Fruit fly (Drosophila melanogaster) whole organism, embryonic: ENCODE measurements around the gene ND-B18.
A peak's percentile ranks its signal among the peaks of the same experiment; 100 is the strongest.

Experiments used
- CG10543 ChIP-seq: fragments of 200-800 bp; sonication (Bioruptor generic); optimal IDR thresholded peaks from 3 replicates; lab custom pipeline; 2017; ENCODE audit warnings: missing biosample characterization, mild to moderate bottlenecking, missing genetic modification characterization, moderate library complexity
- CG11247 ChIP-seq: fragments of 200-800 bp; sonication (Bioruptor generic); IDR thresholded peaks from 2 replicates; pipeline ENCODE4 v1.3.6; 2022; ENCODE audit warnings: missing biosample characterization, missing genetic modification characterization
- CG13287 ChIP-seq: fragments of 200-800 bp; sonication (Bioruptor generic); IDR thresholded peaks from 2 replicates; pipeline ENCODE4 v1.3.6; 2022; ENCODE audit warnings: missing biosample characterization, missing genetic modification characterization; ENCODE audit not compliant: partially characterized antibody
- CG16815 ChIP-seq: fragments of 200-800 bp; sonication (Bioruptor generic); optimal IDR thresholded peaks from 3 replicates; lab custom pipeline; 2017; ENCODE audit warnings: missing biosample characterization, mild to moderate bottlenecking, missing genetic modification characterization
- CG17361 ChIP-seq: fragments of 200-800 bp; sonication (Bioruptor generic); IDR thresholded peaks from 3 replicates; pipeline ENCODE4 v1.3.6; 2022; ENCODE audit warnings: missing biosample characterization, missing genetic modification characterization
- CG31224 ChIP-seq: fragments of 200-800 bp; sonication (Bioruptor generic); IDR thresholded peaks from 2 replicates; pipeline ENCODE4 v1.3.6; 2022; ENCODE audit warnings: missing biosample characterization, missing genetic modification characterization
- CG34376 ChIP-seq: fragments of 200-800 bp; sonication (Bioruptor generic); optimal IDR thresholded peaks from 2 replicates; lab custom pipeline; 2018; ENCODE audit warnings: missing biosample characterization, mild to moderate bottlenecking, missing genetic modification characterization
- CHES-1-like ChIP-seq: fragments of 200-800 bp; sonication (Bioruptor generic); optimal IDR thresholded peaks from 2 replicates; lab custom pipeline; 2016; ENCODE audit warnings: missing biosample characterization, missing genetic modification characterization
- D ChIP-seq, 2 experiments: fragments of 200-800 bp in 1 of 2; fragments of >200 bp in 1 of 2; sonication (Bioruptor generic) in 1 of 2; optimal IDR thresholded peaks; 2 replicates in 1 of 2; 3 replicates in 1 of 2; lab custom pipeline; 2017; ENCODE audit warnings: mild to moderate bottlenecking in 1 of 2, missing biosample characterization in 1 of 2, missing genetic modification characterization in 1 of 2, missing genetic modification reagents in 1 of 2
- D19A ChIP-seq: fragments of 200-800 bp; optimal IDR thresholded peaks from 3 replicates; lab custom pipeline; 2019; ENCODE audit warnings: missing biosample characterization, mild to moderate bottlenecking, missing genetic modification characterization, moderate library complexity
- Dfd ChIP-seq, 2 experiments: fragments of >200 bp; optimal IDR thresholded peaks; 2 replicates each; lab custom pipeline; 2017; ENCODE audit warnings: missing biosample characterization in 2 of 2, missing genetic modification characterization in 2 of 2
- Ets65A ChIP-seq: fragments of 200-800 bp; sonication (Bioruptor generic); peaks from one replicate; lab custom pipeline; 2016; ENCODE audit warnings: missing biosample characterization, missing genetic modification characterization
- GATAe ChIP-seq: fragments of 200-800 bp; sonication (Bioruptor generic); conservative IDR thresholded peaks from 2 replicates; pipeline ENCODE4 v1.3.6; 2022; ENCODE audit warnings: missing biosample characterization, missing genetic modification characterization
- HHEX ChIP-seq: fragments of 200-800 bp; sonication (Bioruptor generic); optimal IDR thresholded peaks from 3 replicates; lab custom pipeline; 2017; ENCODE audit warnings: missing biosample characterization, mild to moderate bottlenecking, missing genetic modification characterization, missing genetic modification reagents
- Lim3 ChIP-seq: fragments of 200-800 bp; sonication (Bioruptor generic); IDR thresholded peaks from 2 replicates; pipeline ENCODE4 v1.3.6; 2022; ENCODE audit warnings: missing biosample characterization, missing genetic modification characterization
- Med ChIP-seq: fragments of 200-800 bp; sonication (Bioruptor generic); peaks from one replicate; lab custom pipeline; 2016; ENCODE audit warnings: missing biosample characterization, missing genetic modification characterization, mild to moderate bottlenecking, inconsistent platforms, moderate library complexity
- NC2α ChIP-seq: fragments of 200-800 bp; sonication (Bioruptor generic); optimal IDR thresholded peaks from 2 replicates; lab custom pipeline; 2016; ENCODE audit warnings: missing biosample characterization, missing genetic modification characterization
- Ravus ChIP-seq: fragments of 200-800 bp; sonication (Bioruptor generic); IDR thresholded peaks from 2 replicates; pipeline ENCODE4 v1.3.6; 2022; ENCODE audit warnings: missing biosample characterization, missing genetic modification characterization
- Trl ChIP-seq, 3 experiments: fragments of >200 bp in 2 of 3; fragments of 200-800 bp in 1 of 3; sonication (Bioruptor generic) in 1 of 3; optimal IDR thresholded peaks; 2 replicates in 1 of 3; 3 replicates in 2 of 3; lab custom pipeline; 2016 to 2017; ENCODE audit warnings: missing biosample characterization in 1 of 3, missing genetic modification characterization in 1 of 3
- YL-1 ChIP-seq: fragments of 200-800 bp; sonication (Bioruptor generic); optimal IDR thresholded peaks from 3 replicates; lab custom pipeline; 2017; ENCODE audit warnings: missing biosample characterization, mild to moderate bottlenecking, missing genetic modification characterization
- btn ChIP-seq: fragments of 200-800 bp; sonication (Bioruptor generic); optimal IDR thresholded peaks from 2 replicates; lab custom pipeline; 2016; ENCODE audit warnings: missing biosample characterization, missing genetic modification characterization
- cg ChIP-seq: fragments of 200-800 bp; sonication (Bioruptor generic); optimal IDR thresholded peaks from 3 replicates; lab custom pipeline; 2019; ENCODE audit warnings: missing biosample characterization, mild to moderate bottlenecking, missing genetic modification characterization, moderate library complexity
- chinmo ChIP-seq: fragments of 200-800 bp; sonication (Bioruptor generic); IDR thresholded peaks from 4 replicates; pipeline ENCODE4 v1.3.6; 2022; ENCODE audit warnings: missing biosample characterization, missing genetic modification characterization; ENCODE audit not compliant: partially characterized antibody
- crol ChIP-seq: fragments of 200-800 bp; sonication (Bioruptor generic); IDR thresholded peaks from 2 replicates; pipeline ENCODE4 v1.3.6; 2022; ENCODE audit warnings: missing biosample characterization, missing genetic modification characterization
- crp ChIP-seq, 2 experiments: fragments of 200-800 bp; sonication (Bioruptor generic); optimal IDR thresholded peaks; 2 replicates in 1 of 2; 3 replicates in 1 of 2; lab custom pipeline; 2017; ENCODE audit warnings: missing biosample characterization in 2 of 2, missing genetic modification characterization in 2 of 2, mild to moderate bottlenecking in 1 of 2, moderate library complexity in 1 of 2
- danr ChIP-seq: fragments of 200-800 bp; sonication (Bioruptor generic); IDR thresholded peaks from 2 replicates; pipeline ENCODE4 v1.3.6; 2022; ENCODE audit warnings: missing biosample characterization, missing genetic modification characterization
- disco-r ChIP-seq: fragments of 200-800 bp; sonication (Bioruptor generic); optimal IDR thresholded peaks from 2 replicates; lab custom pipeline; 2016; ENCODE audit warnings: missing biosample characterization, missing genetic modification characterization
- dpn ChIP-seq, 2 experiments: fragments of 200-800 bp; sonication (Bioruptor generic); optimal IDR thresholded peaks; 3 replicates each; lab custom pipeline; 2016; ENCODE audit warnings: missing biosample characterization in 2 of 2, missing genetic modification characterization in 2 of 2
- en ChIP-seq: fragments of 200-800 bp; sonication (Bioruptor generic); optimal IDR thresholded peaks from 2 replicates; lab custom pipeline; 2016; ENCODE audit warnings: missing biosample characterization, missing genetic modification characterization
- ewg ChIP-seq: fragments of 200-800 bp; sonication (Bioruptor generic); optimal IDR thresholded peaks from 3 replicates; lab custom pipeline; 2017; ENCODE audit warnings: mild to moderate bottlenecking, missing biosample characterization, missing genetic modification reagents, missing genetic modification characterization
- exex ChIP-seq: fragments of 200-800 bp; sonication (Bioruptor generic); optimal IDR thresholded peaks from 4 replicates; lab custom pipeline; 2018; ENCODE audit warnings: missing biosample characterization, mild to moderate bottlenecking, missing genetic modification characterization, moderate library complexity
- ftz-f1 ChIP-seq: fragments of 200-800 bp; sonication (Bioruptor generic); optimal IDR thresholded peaks from 2 replicates; lab custom pipeline; 2016; ENCODE audit warnings: missing biosample characterization, missing genetic modification characterization
- grn ChIP-seq: fragments of 200-800 bp; sonication (Bioruptor generic); optimal IDR thresholded peaks from 3 replicates; lab custom pipeline; 2017; ENCODE audit warnings: missing biosample characterization, missing genetic modification characterization
- ken ChIP-seq: fragments of 200-800 bp; sonication (Bioruptor generic); IDR thresholded peaks from 3 replicates; pipeline ENCODE4 v1.3.6; 2022; ENCODE audit warnings: missing biosample characterization, missing genetic modification characterization
- lab ChIP-seq: fragments of 200-800 bp; sonication (Bioruptor generic); optimal IDR thresholded peaks from 3 replicates; lab custom pipeline; 2017; ENCODE audit warnings: missing biosample characterization, missing genetic modification characterization, mild to moderate bottlenecking, moderate library complexity, missing genetic modification reagents
- lmd ChIP-seq: fragments of 200-800 bp; sonication (Bioruptor generic); IDR thresholded peaks from 2 replicates; pipeline ENCODE4 v1.3.6; 2022; ENCODE audit warnings: missing biosample characterization, missing genetic modification characterization
- luna ChIP-seq: fragments of 200-800 bp; sonication (Bioruptor generic); optimal IDR thresholded peaks from 2 replicates; lab custom pipeline; 2016; ENCODE audit warnings: missing biosample characterization, missing genetic modification characterization
- mirr ChIP-seq: fragments of 200-800 bp; sonication (Bioruptor generic); optimal IDR thresholded peaks from 3 replicates; lab custom pipeline; 2018; ENCODE audit warnings: missing biosample characterization, mild to moderate bottlenecking, missing genetic modification characterization
- onecut ChIP-seq: fragments of 200-800 bp; sonication (Bioruptor generic); IDR thresholded peaks from 2 replicates; pipeline ENCODE4 v1.3.6; 2022; ENCODE audit warnings: missing biosample characterization, missing genetic modification characterization
- pfk ChIP-seq: fragments of 200-800 bp; sonication (Bioruptor generic); optimal IDR thresholded peaks from 2 replicates; lab custom pipeline; 2018; ENCODE audit warnings: missing biosample characterization, mild to moderate bottlenecking, missing genetic modification characterization, moderate library complexity
- pros ChIP-seq: fragments of 200-800 bp; sonication (Bioruptor generic); optimal IDR thresholded peaks from 3 replicates; lab custom pipeline; 2019; ENCODE audit warnings: missing biosample characterization, mild to moderate bottlenecking, missing genetic modification characterization, moderate library complexity
- pzg ChIP-seq: fragments of 200-800 bp; sonication (Bioruptor generic); optimal IDR thresholded peaks from 3 replicates; lab custom pipeline; 2018; ENCODE audit warnings: missing biosample characterization, mild to moderate bottlenecking, missing genetic modification characterization, moderate library complexity
- repo ChIP-seq: fragments of 200-800 bp; sonication (Bioruptor generic); optimal IDR thresholded peaks from 2 replicates; lab custom pipeline; 2016; ENCODE audit warnings: missing biosample characterization, missing genetic modification characterization
- sens ChIP-seq: fragments of 200-800 bp; sonication (Bioruptor generic); peaks from one replicate; lab custom pipeline; 2016; ENCODE audit warnings: missing biosample characterization, missing genetic modification characterization
- seq ChIP-seq: fragments of 200-800 bp; sonication (Bioruptor generic); IDR thresholded peaks from 2 replicates; pipeline ENCODE4 v1.3.6; 2022; ENCODE audit warnings: missing biosample characterization, missing genetic modification characterization
- ssp ChIP-seq: fragments of 200-800 bp; sonication (Bioruptor generic); IDR thresholded peaks from 2 replicates; pipeline ENCODE4 v1.3.6; 2022; ENCODE audit warnings: missing biosample characterization, missing genetic modification characterization
- sug ChIP-seq: fragments of 200-800 bp; optimal IDR thresholded peaks from 2 replicates; lab custom pipeline; 2019; ENCODE audit warnings: missing biosample characterization, mild to moderate bottlenecking, missing genetic modification characterization, moderate library complexity
- trem ChIP-seq: fragments of 200-800 bp; optimal IDR thresholded peaks from 3 replicates; lab custom pipeline; 2019; ENCODE audit warnings: missing biosample characterization, mild to moderate bottlenecking, missing genetic modification characterization, moderate library complexity
- usp ChIP-seq: fragments of >200 bp; optimal IDR thresholded peaks from 2 replicates; lab custom pipeline; 2017; ENCODE audit warnings: missing biosample characterization, missing genetic modification characterization
- vnd ChIP-seq: fragments of 200-800 bp; sonication (Bioruptor generic); IDR thresholded peaks from 3 replicates; pipeline ENCODE4 v1.3.6; 2022; ENCODE audit warnings: missing biosample characterization, missing genetic modification characterization; ENCODE audit not compliant: partially characterized antibody
- z ChIP-seq: fragments of 200-800 bp; sonication (Bioruptor generic); IDR thresholded peaks from 3 replicates; pipeline ENCODE4 v1.3.6; 2022; ENCODE audit warnings: missing biosample characterization, missing genetic modification characterization

The ND-B18 gene

DNA sequence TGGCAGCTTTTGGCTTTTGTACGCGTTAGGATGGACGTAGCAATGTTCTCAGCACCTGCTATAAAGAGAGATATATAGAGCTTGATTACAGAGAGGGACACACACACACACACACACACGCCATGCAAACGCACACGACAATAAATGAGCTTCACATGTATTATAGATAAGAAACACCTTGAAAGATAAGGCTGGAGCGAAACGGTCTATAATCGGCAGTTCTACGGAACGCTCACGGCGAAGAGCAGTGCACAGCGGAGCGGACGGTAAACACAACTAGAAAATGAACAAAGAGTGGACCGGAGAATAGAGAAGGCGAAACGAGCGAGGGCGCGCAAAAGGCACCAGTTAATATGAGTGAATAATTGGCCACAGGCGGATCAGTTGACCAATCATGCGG is 14.8 kb upstream of the ND-B18 start:
- TF ChIP-seq D (optimal IDR thresholded peaks at IDR 0.05; lab: Kevin White, UChicago) = no peak
- TF ChIP-seq D (GFP tag; optimal IDR thresholded peaks at IDR 0.05; lab: Kevin White, UChicago) = no peak
- TF ChIP-seq CG17361 = no peak
- peak; percentile 77 for TF ChIP-seq pros
- TF ChIP-seq Med (GFP tag; lab: Kevin White, UChicago) = peak; percentile 22
- TF ChIP-seq ftz-f1 = peak; percentile 88
- no peak for TF ChIP-seq CG31224
- TF ChIP-seq HHEX (GFP tag; lab: Kevin White, UChicago) = no peak
- TF ChIP-seq cg (GFP tag; lab: Kevin White, UChicago) = peak; percentile 76
- TF ChIP-seq CG11247 (GFP tag; lab: Robert Waterston, UW) = no peak
- TF ChIP-seq CG34376 (GFP tag; lab: Kevin White, UChicago) = peak; percentile 62
- TF ChIP-seq exex (tag; lab: Kevin White, UChicago) = peak; percentile 52
- TF ChIP-seq Ravus = no peak
- TF ChIP-seq repo = no peak
- no peak for TF ChIP-seq btn
- no peak for TF ChIP-seq disco-r (GFP tag; lab: Kevin White, UChicago)
- peak; percentile 10 to 72 for TF ChIP-seq Trl (optimal IDR thresholded peaks at IDR 0.05; lab: Kevin White, UChicago)
- no peak for TF ChIP-seq Trl (GFP tag; optimal IDR thresholded peaks at IDR 0.05; lab: Kevin White, UChicago)
- TF ChIP-seq sug (tag; lab: Kevin White, UChicago) = peak; percentile 26
- TF ChIP-seq vnd (GFP tag; lab: Robert Waterston, UW) = no peak
- TF ChIP-seq CG13287 (GFP tag; lab: Robert Waterston, UW) = no peak
- peak; percentile 25 for TF ChIP-seq lab (GFP tag; lab: Kevin White, UChicago)
- peak; percentile 36 for TF ChIP-seq grn (GFP tag; lab: Kevin White, UChicago)
- TF ChIP-seq luna (GFP tag; lab: Kevin White, UChicago) = no peak
- TF ChIP-seq Dfd (GFP tag; optimal IDR thresholded peaks at IDR 0.05; lab: Kevin White, UChicago) = no peak
- no peak for TF ChIP-seq CG16815 (GFP tag; lab: Kevin White, UChicago)
- peak; percentile 78; the same call in 1 of the 4 replicates for TF ChIP-seq chinmo (GFP tag; lab: Robert Waterston, UW)
- TF ChIP-seq danr (GFP tag; lab: Robert Waterston, UW) = no peak
- TF ChIP-seq CG10543 (GFP tag; lab: Kevin White, UChicago) = peak; percentile 52
- no peak for TF ChIP-seq en (GFP tag; lab: Kevin White, UChicago)
- peak; percentile 39 for TF ChIP-seq mirr (GFP tag; lab: Kevin White, UChicago)
- no peak for TF ChIP-seq lmd
- TF ChIP-seq z (GFP tag; lab: Robert Waterston, UW) = peak; percentile 55; the same call in 2 of the 3 replicates
- TF ChIP-seq GATAe (GFP tag; lab: Robert Waterston, UW) = peak; percentile 86
- TF ChIP-seq pfk (GFP tag; lab: Kevin White, UChicago) = peak; percentile 10
- TF ChIP-seq D19A (tag; lab: Kevin White, UChicago) = no peak
- TF ChIP-seq usp (GFP tag; lab: Kevin White, UChicago) = no peak
- TF ChIP-seq Lim3 (GFP tag; lab: Robert Waterston, UW) = no peak
- TF ChIP-seq dpn (GFP tag; optimal IDR thresholded peaks at IDR 0.05; lab: Kevin White, UChicago) = no peak

DNA sequence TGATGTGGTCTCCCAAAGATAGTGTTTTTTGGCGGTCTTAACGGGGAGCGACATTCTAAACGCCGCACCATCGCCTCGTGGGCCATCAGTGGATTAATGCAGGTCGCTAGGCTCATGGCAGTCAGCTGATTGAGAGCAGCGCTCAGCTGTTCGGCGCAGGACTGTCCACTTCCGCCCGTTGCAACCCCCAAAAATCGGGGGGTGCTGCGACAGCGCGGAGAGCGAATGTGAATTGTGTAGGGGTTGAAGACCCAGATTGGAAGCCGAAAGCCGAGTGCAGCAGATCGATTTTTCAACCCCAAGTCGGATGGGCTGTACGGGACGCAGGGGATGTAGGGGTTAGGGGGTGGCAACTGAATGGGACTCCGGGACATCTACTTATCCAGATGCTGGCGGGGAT is 914 bp upstream of the ND-B18 start:
- TF ChIP-seq sens (GFP tag; lab: Kevin White, UChicago) (peak; percentile 39), NC2α (GFP tag; lab: Kevin White, UChicago) (no peak), onecut (GFP tag; lab: Robert Waterston, UW) (peak; percentile 98), seq (peak; percentile 90), CG13287 (GFP tag; lab: Robert Waterston, UW) (0 out of 2 replicates have a peak, but pooled peaks have one; percentile 6), trem (tag; lab: Kevin White, UChicago) (peak; percentile 98), ken (GFP tag; lab: Robert Waterston, UW) (no peak), lmd (no peak), pzg (peak; percentile 26), YL-1 (GFP tag; lab: Kevin White, UChicago) (peak; percentile 9), CHES-1-like (no peak), ssp (GFP tag; lab: Robert Waterston, UW) (no peak), ewg (peak; percentile 74), Ets65A (GFP tag; lab: Kevin White, UChicago) (peak; percentile 84), CG17361 (no peak), crol (GFP tag; lab: Robert Waterston, UW) (peak; percentile 58), Med (GFP tag; lab: Kevin White, UChicago) (peak; percentile 14), crp (GFP tag; optimal IDR thresholded peaks at IDR 0.05; lab: Kevin White, UChicago) (peak in 1 of 2 experiments; percentile 79)
